Fruit fly (Drosophila melanogaster) whole organism: ENCODE results near the gene CG32225.

Source experiments
- CG8478 ChIP-seq: fragments of >200 bp; optimal IDR thresholded peaks from 2 replicates; lab custom pipeline; 2018; ENCODE audit warnings: inconsistent platforms
- EcR ChIP-seq, 2 experiments: fragments of >200 bp; optimal IDR thresholded peaks; 2 replicates each; lab custom pipeline; 2017; ENCODE audit warnings: missing biosample characterization in 2 of 2, missing genetic modification characterization in 2 of 2, missing genetic modification reagents in 2 of 2

DNA sequence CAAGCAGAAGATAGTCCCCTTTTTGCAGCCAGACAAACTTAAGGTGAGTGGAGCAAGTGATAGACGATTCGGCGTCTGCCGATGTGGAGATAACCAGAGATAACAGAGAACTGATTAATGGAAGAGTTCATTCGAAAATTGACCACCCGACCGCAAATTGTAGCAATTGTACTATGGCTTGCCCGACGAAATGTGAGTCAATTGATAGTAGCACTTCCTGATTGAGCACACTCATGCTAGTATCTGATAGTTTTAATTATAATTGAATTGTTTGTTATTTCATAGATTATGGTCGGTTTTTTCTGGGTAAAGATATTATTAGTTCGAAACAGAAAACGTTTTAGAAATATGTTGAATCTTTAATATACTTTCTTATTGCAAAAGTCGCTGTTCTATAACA lies 48.3 kb upstream of the CG32225 start:
- TF ChIP-seq EcR (GFP tag; optimal IDR thresholded peaks at IDR 0.05; lab: Kevin White, UChicago), result no peak
- TF ChIP-seq CG8478, result no peak
